Worm (Caenorhabditis elegans): ENCODE measurements around the gene del-5.

- TF ChIP-seq dmd-8 (GFP tag; IDR thresholded peaks at IDR 0.05), result no peak
- no peak for TF ChIP-seq ces-1 (GFP tag; optimal IDR thresholded peaks at IDR 0.05)
- no peak for TF ChIP-seq daf-16 (GFP tag; optimal IDR thresholded peaks at IDR 0.05)
- no peak for TF ChIP-seq daf-16 (tag; optimal IDR thresholded peaks at IDR 0.05)
- TF ChIP-seq skn-1 (tag; optimal IDR thresholded peaks at IDR 0.05), result no peak
- no peak for TF ChIP-seq egl-43 (GFP tag; IDR thresholded peaks at IDR 0.05)
- TF ChIP-seq mxl-2 (GFP tag; conservative IDR thresholded peaks at IDR 0.05), result no peak
- TF ChIP-seq nhr-6 (tag; optimal IDR thresholded peaks at IDR 0.05), result no peak
- TF ChIP-seq fos-1 (tag; optimal IDR thresholded peaks at IDR 0.05), result no peak
- TF ChIP-seq lin-13 (GFP tag; optimal IDR thresholded peaks at IDR 0.05), result no peak
- no peak for TF ChIP-seq pha-4 (GFP tag; IDR thresholded peaks at IDR 0.05)
- no peak for TF ChIP-seq pha-4 (tag; optimal IDR thresholded peaks at IDR 0.05)
These were observed 25.9 kb upstream of the del-5 start for ce11 chrX:11033952-11034287.

Data from whole organism, L4 larva.